Fruit fly (Drosophila melanogaster) whole organism, adult: ENCODE measurements around the gene CARPA.

Source experiments
- CG11617 ChIP-seq: fragments of 200-800 bp; sonication (Bioruptor generic); optimal IDR thresholded peaks from 2 replicates; lab custom pipeline; 2017; ENCODE audit warnings: mild to moderate bottlenecking, missing biosample characterization, missing genetic modification reagents, missing genetic modification characterization
- CG12768 ChIP-seq: fragments of 200-800 bp; sonication (Bioruptor generic); optimal IDR thresholded peaks from 2 replicates; lab custom pipeline; 2017; ENCODE audit warnings: missing biosample characterization, missing genetic modification characterization, mild to moderate bottlenecking, moderate library complexity, missing genetic modification reagents
- CG14711 ChIP-seq: fragments of 200-800 bp; sonication (Bioruptor generic); optimal IDR thresholded peaks from 2 replicates; lab custom pipeline; 2018; ENCODE audit warnings: missing biosample characterization, mild to moderate bottlenecking, missing genetic modification characterization, moderate library complexity
- CG1620 ChIP-seq: fragments of 200-800 bp; sonication (Bioruptor generic); optimal IDR thresholded peaks from 2 replicates; lab custom pipeline; 2016; ENCODE audit warnings: missing biosample characterization, missing genetic modification characterization
- CG33017 ChIP-seq: fragments of 200-800 bp; sonication (Bioruptor generic); optimal IDR thresholded peaks from 2 replicates; lab custom pipeline; 2018; ENCODE audit warnings: missing biosample characterization, mild to moderate bottlenecking, missing genetic modification characterization, moderate library complexity
- CG5204 ChIP-seq: fragments of 200-800 bp; sonication (Bioruptor generic); optimal IDR thresholded peaks from 2 replicates; lab custom pipeline; 2016; ENCODE audit warnings: missing biosample characterization, missing genetic modification characterization
- CG7045 ChIP-seq: fragments of 200-800 bp; sonication (Bioruptor generic); optimal IDR thresholded peaks from 2 replicates; lab custom pipeline; 2017; ENCODE audit warnings: missing biosample characterization, mild to moderate bottlenecking, missing genetic modification characterization
- CG7101 ChIP-seq: fragments of 200-800 bp; sonication (Bioruptor generic); optimal IDR thresholded peaks from 2 replicates; lab custom pipeline; 2018; ENCODE audit warnings: missing biosample characterization, mild to moderate bottlenecking, missing genetic modification characterization, moderate library complexity
- Clk ChIP-seq: fragments of 200-800 bp; sonication (Bioruptor generic); optimal IDR thresholded peaks from 2 replicates; lab custom pipeline; 2017; ENCODE audit warnings: missing biosample characterization, missing genetic modification characterization
- Crg-1 ChIP-seq: fragments of 200-800 bp; sonication (Bioruptor generic); optimal IDR thresholded peaks from 2 replicates; lab custom pipeline; 2016; ENCODE audit warnings: missing biosample characterization, missing genetic modification characterization
- Hr96 ChIP-seq: fragments of 200-800 bp; sonication (Bioruptor generic); optimal IDR thresholded peaks from 2 replicates; lab custom pipeline; 2016; ENCODE audit warnings: missing biosample characterization, missing genetic modification characterization
- Mnt ChIP-seq: fragments of 200-800 bp; sonication (Bioruptor generic); optimal IDR thresholded peaks from 2 replicates; lab custom pipeline; 2016; ENCODE audit warnings: missing biosample characterization, mild to moderate bottlenecking, missing genetic modification characterization
- bab1 ChIP-seq: fragments of 200-800 bp; sonication (Bioruptor generic); optimal IDR thresholded peaks from 3 replicates; lab custom pipeline; 2019; ENCODE audit warnings: missing biosample characterization, mild to moderate bottlenecking, missing genetic modification characterization, moderate library complexity
- cic ChIP-seq: fragments of 200-800 bp; sonication (Bioruptor generic); optimal IDR thresholded peaks from 2 replicates; lab custom pipeline; 2017; ENCODE audit warnings: missing biosample characterization, mild to moderate bottlenecking, missing genetic modification characterization, moderate library complexity
- cnc ChIP-seq, 2 experiments: fragments of >200 bp; optimal IDR thresholded peaks; 2 replicates each; lab custom pipeline; 2017
- kay ChIP-seq: fragments of 200-800 bp; sonication (Bioruptor generic); peaks from one replicate; lab custom pipeline; 2016; ENCODE audit warnings: missing biosample characterization, missing genetic modification characterization, borderline replicate concordance
- ovo ChIP-seq: fragments of 200-800 bp; sonication (Bioruptor generic); optimal IDR thresholded peaks from 2 replicates; lab custom pipeline; 2016; ENCODE audit warnings: missing biosample characterization, missing genetic modification characterization
- pad ChIP-seq: fragments of 200-800 bp; sonication (Bioruptor generic); optimal IDR thresholded peaks from 3 replicates; lab custom pipeline; 2017; ENCODE audit warnings: missing biosample characterization, missing genetic modification characterization, mild to moderate bottlenecking, moderate library complexity, missing genetic modification reagents
- tj ChIP-seq: fragments of 200-800 bp; sonication (Bioruptor generic); optimal IDR thresholded peaks from 3 replicates; lab custom pipeline; 2017; ENCODE audit warnings: missing biosample characterization, mild to moderate bottlenecking, missing genetic modification characterization, moderate library complexity
- toe ChIP-seq: fragments of 200-800 bp; sonication (Bioruptor generic); optimal IDR thresholded peaks from 2 replicates; lab custom pipeline; 2016; ENCODE audit warnings: missing biosample characterization, missing genetic modification characterization

Gene CARPA

dm6 chrX:7857873-7858272 is 31.9 kb downstream of the CARPA start, which contains the start of gene CG1409:
TSS of gene CG1409 (plus strand) at chrX:7858173.
- TF ChIP-seq cnc (optimal IDR thresholded peaks at IDR 0.05; lab: Kevin White, UChicago) (no peak), Mnt (no peak), CG12768 (GFP tag; lab: Kevin White, UChicago) (no peak), CG7101 (tag; lab: Kevin White, UChicago) (no peak), pad (GFP tag; lab: Kevin White, UChicago) (no peak), CG33017 (tag; lab: Kevin White, UChicago) (no peak), Crg-1 (GFP tag; lab: Kevin White, UChicago) (no peak), kay (GFP tag; lab: Kevin White, UChicago) (no peak), CG5204 (no peak), CG14711 (tag; lab: Kevin White, UChicago) (no peak), ovo (GFP tag; lab: Kevin White, UChicago) (no peak), CG7045 (no peak)

DNA sequence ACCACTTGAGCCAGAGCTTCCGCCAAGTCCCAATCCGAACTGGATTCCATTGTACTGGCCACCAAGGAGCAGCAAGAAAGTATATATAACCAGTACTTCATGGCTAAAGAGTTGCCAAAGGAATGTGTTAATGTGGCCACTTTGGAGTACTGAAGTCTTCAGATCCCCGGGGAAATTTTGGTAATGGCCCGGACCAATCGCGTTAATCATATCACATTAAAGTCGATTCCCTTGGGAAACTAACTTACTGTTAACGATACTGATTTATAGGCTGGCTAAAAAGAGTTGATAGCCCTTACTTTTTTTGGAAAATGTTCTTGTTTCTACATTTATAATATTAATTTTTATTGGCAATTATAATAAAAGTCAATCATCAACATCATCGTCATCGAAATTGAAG is 40.9 kb downstream of the CARPA start, which contains the start of gene Ir7b:
Gene Ir7b, minus strand, starts transcription at position 101 of the 400 bp plus-strand sequence.
- TF ChIP-seq CG33017 (tag; lab: Kevin White, UChicago): no peak
- no peak for TF ChIP-seq CG12768 (GFP tag; lab: Kevin White, UChicago)
- TF ChIP-seq Mnt: no peak
- no peak for TF ChIP-seq Crg-1 (GFP tag; lab: Kevin White, UChicago)
- TF ChIP-seq CG7045: no peak
- no peak for TF ChIP-seq pad (GFP tag; lab: Kevin White, UChicago)
- no peak for TF ChIP-seq kay (GFP tag; lab: Kevin White, UChicago)
- no peak for TF ChIP-seq cic (GFP tag; lab: Kevin White, UChicago)
- no peak for TF ChIP-seq tj
- no peak for TF ChIP-seq bab1 (GFP tag; lab: Kevin White, UChicago)
- TF ChIP-seq CG5204: no peak
- TF ChIP-seq ovo (GFP tag; lab: Kevin White, UChicago): no peak
- TF ChIP-seq CG7101 (tag; lab: Kevin White, UChicago): no peak

- TF ChIP-seq bab1 (GFP tag; lab: Kevin White, UChicago) (peak; percentile 88), tj (peak; percentile 95), kay (GFP tag; lab: Kevin White, UChicago) (no peak), CG14711 (tag; lab: Kevin White, UChicago) (peak; percentile 26), Hr96 (no peak), pad (GFP tag; lab: Kevin White, UChicago) (peak; percentile 17), CG1620 (GFP tag; lab: Kevin White, UChicago) (no peak)
Observed at dm6 chrX:7873172-7873930, 47.4 kb downstream of the CARPA start, which contains the start of gene dec. TSS of gene dec (minus strand) at chrX:7873222.

dm6 chrX:7874094-7874493 is 48.1 kb downstream of the CARPA start, which contains the start of gene Ir7c:
TSS of gene Ir7c (plus strand) at chrX:7874394.
- TF ChIP-seq CG7101 (tag; lab: Kevin White, UChicago) (no peak), CG11617 (GFP tag; lab: Kevin White, UChicago) (no peak), CG14711 (tag; lab: Kevin White, UChicago) (no peak)

DNA sequence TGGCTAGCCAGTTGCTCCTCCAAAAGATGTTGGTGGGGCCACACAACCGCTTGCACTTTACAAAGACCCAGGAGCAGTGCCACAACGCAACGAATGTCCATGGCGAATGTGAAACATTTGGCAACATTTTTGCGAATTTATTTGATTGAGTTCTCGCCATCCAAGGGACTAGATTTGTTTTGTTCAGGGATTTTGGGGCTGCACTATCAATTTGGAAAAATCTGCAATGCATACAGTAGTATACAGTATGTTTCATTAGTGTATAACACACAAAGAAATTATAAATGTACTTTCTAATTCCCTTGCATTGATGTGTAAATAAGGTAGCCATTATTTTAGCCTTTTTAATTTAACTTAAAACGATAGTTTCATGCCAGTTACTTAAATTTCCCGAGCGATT is 52.7 kb downstream of the CARPA start, which contains the start of gene Ir7d:
Gene Ir7d, minus strand, starts transcription at position 101 of the 400 bp plus-strand sequence.
- TF ChIP-seq CG7101 (tag; lab: Kevin White, UChicago): no peak
- TF ChIP-seq cic (GFP tag; lab: Kevin White, UChicago): no peak
- no peak for TF ChIP-seq CG14711 (tag; lab: Kevin White, UChicago)
- TF ChIP-seq kay (GFP tag; lab: Kevin White, UChicago): no peak
- no peak for TF ChIP-seq ovo (GFP tag; lab: Kevin White, UChicago)

DNA sequence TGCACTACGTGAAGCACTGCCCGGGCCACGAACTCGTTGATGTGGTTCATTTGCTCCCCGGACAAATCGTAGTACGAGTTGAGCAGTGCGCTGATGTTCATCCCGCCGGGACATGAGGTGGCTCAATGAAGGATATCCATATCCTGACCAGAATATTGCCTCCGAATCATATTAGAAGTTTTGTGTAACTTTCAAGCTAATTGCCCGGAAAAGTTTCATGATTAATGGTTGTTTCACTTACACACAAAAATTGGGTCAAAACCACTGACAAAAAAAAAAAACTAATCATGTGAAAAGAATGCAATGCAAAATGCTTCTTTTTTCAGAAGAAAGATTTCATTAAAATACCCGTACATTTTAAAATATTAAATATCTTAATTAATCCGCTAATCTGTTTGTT is 55.6 kb downstream of the CARPA start, which contains the start of gene Ir7e:
Gene Ir7e, minus strand, starts transcription at position 101 of the 400 bp plus-strand sequence.
- TF ChIP-seq CG14711 (tag; lab: Kevin White, UChicago): no peak
- no peak for TF ChIP-seq CG11617 (GFP tag; lab: Kevin White, UChicago)
- TF ChIP-seq pad (GFP tag; lab: Kevin White, UChicago): no peak
- no peak for TF ChIP-seq Mnt
- no peak for TF ChIP-seq cic (GFP tag; lab: Kevin White, UChicago)
- TF ChIP-seq CG1620 (GFP tag; lab: Kevin White, UChicago): no peak
- TF ChIP-seq Clk: no peak
- no peak for TF ChIP-seq cnc (optimal IDR thresholded peaks at IDR 0.05; lab: Kevin White, UChicago)
- TF ChIP-seq ovo (GFP tag; lab: Kevin White, UChicago): no peak
- TF ChIP-seq Hr96: no peak
- no peak for TF ChIP-seq kay (GFP tag; lab: Kevin White, UChicago)
- TF ChIP-seq CG33017 (tag; lab: Kevin White, UChicago): no peak
- TF ChIP-seq CG7101 (tag; lab: Kevin White, UChicago): no peak
- TF ChIP-seq bab1 (GFP tag; lab: Kevin White, UChicago): no peak
- TF ChIP-seq toe (GFP tag; lab: Kevin White, UChicago): no peak
